Fruit fly (Drosophila melanogaster): ENCODE measurements around the gene RpL26.

The RpL26 gene

dm6 chr3L:18867521-18867920 is 31.2 kb upstream of the RpL26 start, which contains the start of gene Dysb (continued):
- TF ChIP-seq hkb (optimal IDR thresholded peaks at IDR 0.05) (no peak), hkb (GFP tag; IDR thresholded peaks at IDR 0.05) (peak; percentile 95), CG10565 (GFP tag; optimal IDR thresholded peaks at IDR 0.05) (no peak), vfl (GFP tag; optimal IDR thresholded peaks at IDR 0.05) (peak; percentile 48), HLH3B (GFP tag; IDR thresholded peaks at IDR 0.05) (peak; percentile 90), CG31365 (tag; optimal IDR thresholded peaks at IDR 0.05) (peak; percentile 60), Bteb2 (GFP tag; optimal IDR thresholded peaks at IDR 0.05) (peak; percentile 56), pb (GFP tag; optimal IDR thresholded peaks at IDR 0.05) (peak; percentile 4), ara (GFP tag; IDR thresholded peaks at IDR 0.05) (peak; percentile 88), Med (GFP tag) (peak; percentile 87), CG10209 (GFP tag; optimal IDR thresholded peaks at IDR 0.05) (peak; percentile 88), CG6765 (GFP tag; optimal IDR thresholded peaks at IDR 0.05) (peak; percentile 79), Sry-δ (GFP tag; optimal IDR thresholded peaks at IDR 0.05) (no peak), PHDP (tag; optimal IDR thresholded peaks at IDR 0.05) (peak; percentile 91), CG5245 (GFP tag; optimal IDR thresholded peaks at IDR 0.05) (peak; percentile 78), CG10366 (GFP tag; IDR thresholded peaks at IDR 0.05) (peak; percentile 88), CG15696 (tag; optimal IDR thresholded peaks at IDR 0.05) (peak; percentile 67), trem (tag; optimal IDR thresholded peaks at IDR 0.05) (peak; percentile 72), Lhr (GFP tag; optimal IDR thresholded peaks at IDR 0.05) (peak; percentile 22), disco-r (GFP tag; optimal IDR thresholded peaks at IDR 0.05) (no peak), NfI (GFP tag; optimal IDR thresholded peaks at IDR 0.05) (peak; percentile 86), CHES-1-like (GFP tag; optimal IDR thresholded peaks at IDR 0.05) (peak; percentile 53), CG10543 (GFP tag; optimal IDR thresholded peaks at IDR 0.05) (peak; percentile 83), Ptx1 (GFP tag; IDR thresholded peaks at IDR 0.05) (no peak; the same call in 1 of the 2 replicates), CG11695 (GFP tag; IDR thresholded peaks at IDR 0.05) (peak; percentile 91), CoRest (tag; optimal IDR thresholded peaks at IDR 0.05) (peak; percentile 89), exex (tag; optimal IDR thresholded peaks at IDR 0.05) (peak; percentile 57), Atf6 (GFP tag; IDR thresholded peaks at IDR 0.05) (peak; percentile 93), CG13287 (GFP tag; IDR thresholded peaks at IDR 0.05; ENCODE audit: partially characterized antibody) (peak; percentile 63), Hand (GFP tag; optimal IDR thresholded peaks at IDR 0.05) (peak; percentile 81), CG16815 (GFP tag; optimal IDR thresholded peaks at IDR 0.05) (peak; percentile 72), Dip2 (GFP tag; IDR thresholded peaks at IDR 0.05) (no peak), fd96Cb (tag; optimal IDR thresholded peaks at IDR 0.05) (peak; percentile 78), CG9609 (GFP tag; optimal IDR thresholded peaks at IDR 0.05) (peak; percentile 36), Mad (GFP tag; optimal IDR thresholded peaks at IDR 0.05) (peak; percentile 63), h (optimal IDR thresholded peaks at IDR 0.05) (no peak), usp (GFP tag; optimal IDR thresholded peaks at IDR 0.05) (no peak), cg (GFP tag; optimal IDR thresholded peaks at IDR 0.05) (no peak), Mes4 (GFP tag; optimal IDR thresholded peaks at IDR 0.05) (peak; percentile 27), CG16863 (GFP tag; optimal IDR thresholded peaks at IDR 0.05) (peak; percentile 16), Dll (GFP tag; IDR thresholded peaks at IDR 0.05; ENCODE audit: partially characterized antibody) (peak; percentile 60; the same call in 3 of the 4 replicates), Ets65A (GFP tag) (no peak), Oaz (GFP tag; IDR thresholded peaks at IDR 0.05) (peak; percentile 81), Trl (optimal IDR thresholded peaks at IDR 0.05) (peak; percentile 82 to 84), Trl (GFP tag; optimal IDR thresholded peaks at IDR 0.05) (peak; percentile 64), CG3281 (GFP tag; optimal IDR thresholded peaks at IDR 0.05) (peak; percentile 82), CG11093 (GFP tag; IDR thresholded peaks at IDR 0.05) (peak; percentile 63; the same call in 1 of the 3 replicates), Drgx (GFP tag; IDR thresholded peaks at IDR 0.05) (peak; percentile 92), HLH54F (GFP tag; optimal IDR thresholded peaks at IDR 0.05) (peak; percentile 20), Bdp1 (GFP tag; optimal IDR thresholded peaks at IDR 0.05) (peak; percentile 49), CG7786 (GFP tag; optimal IDR thresholded peaks at IDR 0.05) (peak; percentile 50), Dref (GFP tag; IDR thresholded peaks at IDR 0.05) (peak; percentile 32; the same call in 1 of the 2 replicates), Nf-YB (GFP tag; optimal IDR thresholded peaks at IDR 0.05) (peak; percentile 70)
